Fruit fly (Drosophila melanogaster) whole organism: ENCODE measurements around the gene dhd.

ENCODE experiments used
- CG8478 ChIP-seq: fragments of >200 bp; optimal IDR thresholded peaks from 2 replicates; lab custom pipeline; 2018; ENCODE audit warnings: inconsistent platforms
- Dll ChIP-seq: fragments of >200 bp; optimal IDR thresholded peaks from 2 replicates; lab custom pipeline; 2017
- pan ChIP-seq: fragments of >200 bp; optimal IDR thresholded peaks from 2 replicates; lab custom pipeline; 2017
- psq ChIP-seq: fragments of >200 bp; optimal IDR thresholded peaks from 2 replicates; lab custom pipeline; 2017

dm6 chrX:5312958-5313357, 987 bp downstream of the dhd start, which contains the start of gene CG4198:
- no peak for TF ChIP-seq pan (lab: Kevin White, UChicago)
- no peak for TF ChIP-seq Dll (lab: Kevin White, UChicago)
- TF ChIP-seq CG8478 (lab: Kevin White, UChicago): no peak
- no peak for TF ChIP-seq psq
